Worm (Caenorhabditis elegans) whole organism, young adult: Measurements from ENCODE around the gene R02E4.2.

Experiments used
- T26A5.8 ChIP-seq: sonication (generic microtip); optimal IDR thresholded peaks from 2 replicates; lab custom pipeline; 2016; ENCODE audit warnings: missing genetic modification characterization, missing compliant biosample characterization
- Y67H2A.10 ChIP-seq: fragments of 200-800 bp; sonication (Bioruptor generic); conservative IDR thresholded peaks from 2 replicates; pipeline ENCODE4 v1.3.6; 2022; ENCODE audit warnings: missing genetic modification reagents, missing genetic modification characterization, missing compliant biosample characterization
- Y79H2A.3 ChIP-seq: fragments of 200-800 bp; sonication (Bioruptor generic); conservative IDR thresholded peaks from 2 replicates; pipeline ENCODE4 v1.3.6; 2022; ENCODE audit warnings: missing genetic modification reagents, missing genetic modification characterization, missing compliant biosample characterization
- ZK185.1 ChIP-seq: sonication (generic microtip); optimal IDR thresholded peaks from 2 replicates; lab custom pipeline; 2016; ENCODE audit warnings: mild to moderate bottlenecking, missing genetic modification characterization, missing compliant biosample characterization; ENCODE audit not compliant: poor library complexity, severe bottlenecking
- ama-1 ChIP-seq, 3 experiments: fragments of 150-350 bp in 1 of 3; sonication (generic microtip) in 2 of 3; optimal IDR thresholded peaks; 2 replicates each; lab custom pipeline; 2014 to 2018; ENCODE audit warnings: missing biosample characterization in 2 of 3, missing genetic modification characterization in 2 of 3, missing genetic modification reagents in 2 of 3
- aptf-2 ChIP-seq: fragments of 200-800 bp; sonication (Bioruptor generic); conservative IDR thresholded peaks from 2 replicates; pipeline ENCODE4 v1.3.6; 2022; ENCODE audit warnings: missing genetic modification reagents, missing genetic modification characterization, missing compliant biosample characterization
- aptf-3 ChIP-seq: fragments of 200-800 bp; sonication (Bioruptor generic); IDR thresholded peaks from 2 replicates; pipeline ENCODE4 v1.3.6; 2022; ENCODE audit warnings: missing genetic modification characterization, missing compliant biosample characterization
- athp-1 ChIP-seq: sonication (generic microtip); optimal IDR thresholded peaks from 2 replicates; lab custom pipeline; 2017; ENCODE audit warnings: mild to moderate bottlenecking, missing genetic modification characterization, missing compliant biosample characterization
- ccch-3 ChIP-seq: fragments of 200-800 bp; sonication (Bioruptor generic); optimal IDR thresholded peaks from 2 replicates; lab custom pipeline; 2018; ENCODE audit warnings: mild to moderate bottlenecking, missing genetic modification characterization, missing compliant biosample characterization
- cebp-1 ChIP-seq, 2 experiments: fragments of 200-800 bp in 1 of 2; sonication (Bioruptor generic) in 1 of 2; sonication (generic microtip) in 1 of 2; IDR thresholded peaks in 1 of 2; optimal IDR thresholded peaks in 1 of 2; 2 replicates each; pipeline versions ENCODE4 v1.3.6 to Lab custom; 2017 to 2022; ENCODE audit warnings: missing compliant biosample characterization in 2 of 2, missing genetic modification characterization in 2 of 2, mild to moderate bottlenecking in 1 of 2, missing genetic modification reagents in 1 of 2, moderate library complexity in 1 of 2
- cebp-2 ChIP-seq: fragments of 200-800 bp; sonication (Bioruptor generic); IDR thresholded peaks from 2 replicates; pipeline ENCODE4 v1.3.6; 2022; ENCODE audit warnings: missing genetic modification characterization, missing compliant biosample characterization
- ceh-100 ChIP-seq: fragments of 200-800 bp; sonication (Bioruptor generic); IDR thresholded peaks from 2 replicates; pipeline ENCODE4 v1.3.6; 2022; ENCODE audit warnings: missing genetic modification reagents, missing genetic modification characterization, missing compliant biosample characterization
- ceh-27 ChIP-seq: fragments of 200-800 bp; sonication (Bioruptor generic); optimal IDR thresholded peaks from 2 replicates; lab custom pipeline; 2018; ENCODE audit warnings: mild to moderate bottlenecking, missing genetic modification characterization, moderate library complexity, missing compliant biosample characterization
- chd-7 ChIP-seq: sonication (generic microtip); optimal IDR thresholded peaks from 2 replicates; lab custom pipeline; 2016; ENCODE audit warnings: mild to moderate bottlenecking, missing genetic modification characterization, moderate library complexity, missing compliant biosample characterization
- dox-1 ChIP-seq: fragments of 200-800 bp; sonication (Bioruptor generic); IDR thresholded peaks from 2 replicates; pipeline ENCODE4 v1.3.6; 2022; ENCODE audit warnings: missing genetic modification reagents, missing genetic modification characterization, missing compliant biosample characterization
- dpl-1 ChIP-seq: fragments of 150-350 bp; optimal IDR thresholded peaks from 2 replicates; lab custom pipeline; 2014; ENCODE audit warnings: missing biosample characterization, missing genetic modification reagents, missing genetic modification characterization
- egl-18 ChIP-seq: fragments of 200-800 bp; sonication (Bioruptor generic); IDR thresholded peaks from 2 replicates; pipeline ENCODE4 v1.3.6; 2022; ENCODE audit warnings: missing genetic modification reagents, missing genetic modification characterization, missing compliant biosample characterization
- gei-17 ChIP-seq: fragments of 200-800 bp; sonication (Bioruptor generic); optimal IDR thresholded peaks from 2 replicates; lab custom pipeline; 2018; ENCODE audit warnings: mild to moderate bottlenecking, missing genetic modification characterization, missing compliant biosample characterization
- hlh-26 ChIP-seq: fragments of 200-800 bp; sonication (Bioruptor generic); conservative IDR thresholded peaks from 2 replicates; pipeline ENCODE4 v1.3.6; 2022; ENCODE audit warnings: missing genetic modification reagents, missing genetic modification characterization, missing compliant biosample characterization
- hsf-1 ChIP-seq: fragments of 200-800 bp; sonication (Bioruptor generic); IDR thresholded peaks from 2 replicates; pipeline ENCODE4 v1.3.6; 2022; ENCODE audit warnings: missing genetic modification reagents, missing genetic modification characterization, missing compliant biosample characterization
- lag-1 ChIP-seq: fragments of 200-800 bp; sonication (Bioruptor generic); IDR thresholded peaks from 2 replicates; pipeline ENCODE4 v1.3.6; 2022; ENCODE audit warnings: missing genetic modification reagents, missing genetic modification characterization, missing compliant biosample characterization
- lin-35 ChIP-seq, 3 experiments: fragments of 150-350 bp in 2 of 3; sonication (generic microtip) in 1 of 3; optimal IDR thresholded peaks; 2 replicates each; lab custom pipeline; 2014 to 2018; ENCODE audit warnings: missing biosample characterization in 3 of 3, missing genetic modification characterization in 3 of 3, missing genetic modification reagents in 3 of 3
- lin-40 ChIP-seq: sonication (generic microtip); optimal IDR thresholded peaks from 2 replicates; lab custom pipeline; 2016; ENCODE audit warnings: missing genetic modification characterization, mild to moderate bottlenecking, missing compliant biosample characterization, missing genotype, missing genetic modification reagents
- lsy-27 ChIP-seq: sonication (generic microtip); optimal IDR thresholded peaks from 2 replicates; lab custom pipeline; 2017; ENCODE audit warnings: missing genetic modification characterization, mild to moderate bottlenecking, missing compliant biosample characterization, antibody characterized with exemption, missing genotype, borderline replicate concordance; ENCODE audit not compliant: insufficient read depth
- mcd-1 ChIP-seq: fragments of 200-800 bp; sonication (Bioruptor generic); IDR thresholded peaks from 2 replicates; pipeline ENCODE4 v1.3.6; 2022; ENCODE audit warnings: missing genetic modification reagents, missing genetic modification characterization, missing compliant biosample characterization
- mel-28 ChIP-seq: sonication (generic microtip); optimal IDR thresholded peaks from 2 replicates; lab custom pipeline; 2016; ENCODE audit warnings: borderline replicate concordance, mild to moderate bottlenecking, missing genetic modification characterization, missing compliant biosample characterization
- mxl-1 ChIP-seq: sonication (generic microtip); optimal IDR thresholded peaks from 2 replicates; lab custom pipeline; 2016; ENCODE audit warnings: missing genetic modification characterization, missing compliant biosample characterization
- nfya-1 ChIP-seq: sonication (generic microtip); optimal IDR thresholded peaks from 2 replicates; lab custom pipeline; 2017; ENCODE audit warnings: antibody characterized with exemption, missing compliant biosample characterization, missing genetic modification characterization, borderline replicate concordance; ENCODE audit not compliant: insufficient read depth
- nfyb-1 ChIP-seq: fragments of 200-800 bp; sonication (Bioruptor generic); IDR thresholded peaks from 2 replicates; pipeline ENCODE4 v1.3.6; 2022; ENCODE audit warnings: missing genetic modification reagents, missing genetic modification characterization, missing compliant biosample characterization
- nhr-179 ChIP-seq: sonication (generic microtip); optimal IDR thresholded peaks from 2 replicates; lab custom pipeline; 2016; ENCODE audit warnings: mild to moderate bottlenecking, missing genetic modification characterization, missing compliant biosample characterization
- nhr-90 ChIP-seq: sonication (generic microtip); optimal IDR thresholded peaks from 2 replicates; lab custom pipeline; 2016; ENCODE audit warnings: missing genotype, mild to moderate bottlenecking, missing genetic modification characterization, missing compliant biosample characterization
- pbrm-1 ChIP-seq: fragments of 200-800 bp; sonication (Bioruptor generic); IDR thresholded peaks from 2 replicates; pipeline ENCODE4 v1.3.6; 2022; ENCODE audit warnings: missing genetic modification reagents, missing genetic modification characterization, missing compliant biosample characterization
- sea-2 ChIP-seq: fragments of 200-800 bp; sonication (Bioruptor generic); IDR thresholded peaks from 2 replicates; pipeline ENCODE4 v1.3.6; 2022; ENCODE audit warnings: missing genetic modification characterization, missing compliant biosample characterization
- snpc-1.1 ChIP-seq: sonication (generic microtip); optimal IDR thresholded peaks from 2 replicates; lab custom pipeline; 2017; ENCODE audit warnings: missing genetic modification characterization, mild to moderate bottlenecking, missing compliant biosample characterization, antibody characterized with exemption, moderate library complexity, missing genotype, missing genetic modification reagents; ENCODE audit not compliant: insufficient read depth
- snpc-3.4 ChIP-seq: sonication (generic microtip); optimal IDR thresholded peaks from 2 replicates; lab custom pipeline; 2017; ENCODE audit warnings: missing genetic modification characterization, mild to moderate bottlenecking, missing compliant biosample characterization, antibody characterized with exemption, moderate library complexity, missing genotype, missing genetic modification reagents
- tlf-1 ChIP-seq: fragments of 200-800 bp; sonication (Bioruptor generic); optimal IDR thresholded peaks from 2 replicates; lab custom pipeline; 2018; ENCODE audit warnings: mild to moderate bottlenecking, missing genetic modification characterization, missing compliant biosample characterization
- zfh-2 ChIP-seq: fragments of 200-800 bp; sonication (Bioruptor generic); conservative IDR thresholded peaks from 2 replicates; pipeline ENCODE4 v1.3.6; 2022; ENCODE audit warnings: missing genetic modification reagents, missing genetic modification characterization, missing compliant biosample characterization
- zim-3 ChIP-seq: sonication (generic microtip); optimal IDR thresholded peaks from 2 replicates; lab custom pipeline; 2017; ENCODE audit warnings: mild to moderate bottlenecking, missing genetic modification characterization, moderate library complexity, missing compliant biosample characterization
- ztf-26 ChIP-seq: sonication (generic microtip); optimal IDR thresholded peaks from 2 replicates; lab custom pipeline; 2017; ENCODE audit warnings: missing genetic modification characterization, missing compliant biosample characterization
- ztf-28 ChIP-seq: fragments of 200-800 bp; sonication (Bioruptor generic); IDR thresholded peaks from 2 replicates; pipeline ENCODE4 v1.3.6; 2022; ENCODE audit warnings: missing genetic modification reagents, missing genetic modification characterization, missing compliant biosample characterization
- ztf-3 ChIP-seq: fragments of 200-800 bp; sonication (Bioruptor generic); optimal IDR thresholded peaks from 2 replicates; lab custom pipeline; 2018; ENCODE audit warnings: mild to moderate bottlenecking, missing genetic modification characterization, missing compliant biosample characterization

R02E4.2 gene

ce11 chrX:4134855-4135254 lies 27.6 kb downstream of the R02E4.2 start, which contains the start of gene ZK470.2:
Gene ZK470.2, plus strand, starts transcription at chrX:4135155.
- no peak for TF ChIP-seq mcd-1
- no peak for TF ChIP-seq nhr-90
- TF ChIP-seq lag-1 (GFP tag; lab: Robert Waterston, UW): no peak
- no peak for TF ChIP-seq athp-1
- no peak for TF ChIP-seq nhr-179 (tag; lab: Kevin White, UChicago)
- TF ChIP-seq cebp-2 (GFP tag; lab: Robert Waterston, UW): no peak
- TF ChIP-seq snpc-3.4 (tag; lab: Kevin White, UChicago): no peak
- TF ChIP-seq dox-1 (GFP tag; lab: Robert Waterston, UW): no peak
- no peak for TF ChIP-seq Y67H2A.10 (GFP tag; lab: Robert Waterston, UW)
- no peak for TF ChIP-seq aptf-3
- no peak for TF ChIP-seq nfya-1
- no peak for TF ChIP-seq egl-18
- TF ChIP-seq aptf-2 (GFP tag; lab: Robert Waterston, UW): no peak
- no peak for TF ChIP-seq ama-1 (optimal IDR thresholded peaks at IDR 0.05; lab: Kevin White, UChicago)
- TF ChIP-seq ama-1 (GFP tag; optimal IDR thresholded peaks at IDR 0.05; lab: Kevin White, UChicago): no peak
- no peak for TF ChIP-seq zim-3 (tag; lab: Kevin White, UChicago)
- no peak for TF ChIP-seq nfyb-1 (GFP tag; lab: Robert Waterston, UW)
- no peak for TF ChIP-seq gei-17 (GFP tag; lab: Kevin White, UChicago)

ce11 chrX:4136547-4137311 lies 29.5 kb downstream of the R02E4.2 start:
- TF ChIP-seq nfyb-1 (GFP tag; lab: Robert Waterston, UW) (peak; percentile 32; the same call in 1 of the 2 replicates), mcd-1 (no peak)

- TF ChIP-seq dpl-1 (GFP tag; lab: Kevin White, UChicago) (no peak), ama-1 (optimal IDR thresholded peaks at IDR 0.05; lab: Kevin White, UChicago) (no peak), ama-1 (GFP tag; optimal IDR thresholded peaks at IDR 0.05; lab: Kevin White, UChicago) (no peak), zfh-2 (GFP tag; lab: Robert Waterston, UW) (no peak), snpc-1.1 (no peak), dox-1 (GFP tag; lab: Robert Waterston, UW) (peak; percentile 32; the same call in 1 of the 2 replicates), nfyb-1 (GFP tag; lab: Robert Waterston, UW) (peak; percentile 22; the same call in 1 of the 2 replicates), hlh-26 (GFP tag; lab: Robert Waterston, UW) (no peak), cebp-1 (GFP tag; IDR thresholded peaks at IDR 0.05; lab: Robert Waterston, UW) (peak; percentile 88), cebp-1 (tag; optimal IDR thresholded peaks at IDR 0.05; lab: Kevin White, UChicago) (peak; percentile 96), lin-40 (tag; lab: Kevin White, UChicago) (no peak), ceh-100 (GFP tag; lab: Robert Waterston, UW) (no peak), sea-2 (no peak), chd-7 (no peak), ZK185.1 (tag; lab: Kevin White, UChicago) (no peak), pbrm-1 (GFP tag; lab: Robert Waterston, UW) (no peak), ceh-27 (GFP tag; lab: Kevin White, UChicago) (peak; percentile 3), ccch-3 (GFP tag; lab: Kevin White, UChicago) (no peak), ztf-28 (GFP tag; lab: Robert Waterston, UW) (no peak), mxl-1 (tag; lab: Kevin White, UChicago) (no peak), lsy-27 (no peak), ztf-3 (GFP tag; lab: Kevin White, UChicago) (no peak), Y79H2A.3 (no peak), T26A5.8 (tag; lab: Kevin White, UChicago) (no peak), ztf-26 (tag; lab: Kevin White, UChicago) (no peak), lin-35 (GFP tag; optimal IDR thresholded peaks at IDR 0.05; lab: Kevin White, UChicago) (no peak), tlf-1 (GFP tag; lab: Kevin White, UChicago) (no peak), mel-28 (no peak), hsf-1 (GFP tag; lab: Robert Waterston, UW) (peak; percentile 43; the same call in 1 of the 2 replicates)
Observed at ce11 chrX:4137452-4138164, 30.4 kb downstream of the R02E4.2 start.
